Fruit fly (Drosophila melanogaster): ENCODE results near the gene CG14826.

CG14826 gene

dm6 chr3L:7241217-7241859 lies 7.0 kb downstream of the CG14826 start, which contains the start of the genes RpL18 and Neos (continued):
- TF ChIP-seq corto (GFP tag; optimal IDR thresholded peaks at IDR 0.05) (peak; percentile 20), CG18262 (tag; optimal IDR thresholded peaks at IDR 0.05) (peak; percentile 70), Opbp (GFP tag; IDR thresholded peaks at IDR 0.05; ENCODE audit: partially characterized antibody) (no peak), sc (optimal IDR thresholded peaks at IDR 0.05) (no peak), sc (GFP tag; optimal IDR thresholded peaks at IDR 0.05) (peak; percentile 54), Hr78 (GFP tag; optimal IDR thresholded peaks at IDR 0.05) (no peak), CG8924 (tag; optimal IDR thresholded peaks at IDR 0.05) (peak; percentile 78), CG3995 (GFP tag; optimal IDR thresholded peaks at IDR 0.05) (peak; percentile 49), CG2116 (GFP tag; optimal IDR thresholded peaks at IDR 0.05) (peak; percentile 79), Chrac-16 (GFP tag; optimal IDR thresholded peaks at IDR 0.05) (peak; percentile 69), Dfd (GFP tag; optimal IDR thresholded peaks at IDR 0.05) (no peak), Max (GFP tag; optimal IDR thresholded peaks at IDR 0.05) (peak; percentile 76), Optix (GFP tag; IDR thresholded peaks at IDR 0.05) (peak; percentile 56; the same call in 1 of the 3 replicates), CHES-1-like (GFP tag; optimal IDR thresholded peaks at IDR 0.05) (peak; percentile 43), CG31224 (GFP tag; IDR thresholded peaks at IDR 0.05) (no peak), CG7987 (GFP tag; optimal IDR thresholded peaks at IDR 0.05) (peak; percentile 91), CG7357 (GFP tag; IDR thresholded peaks at IDR 0.05) (no peak), grn (GFP tag; optimal IDR thresholded peaks at IDR 0.05) (no peak), CG10654 (GFP tag; optimal IDR thresholded peaks at IDR 0.05) (peak; percentile 40), Xrp1 (GFP tag; IDR thresholded peaks at IDR 0.05) (no peak), Rfx (GFP tag; IDR thresholded peaks at IDR 0.05) (peak; percentile 59), HLH3B (GFP tag; IDR thresholded peaks at IDR 0.05) (no peak), CG33557 (GFP tag; optimal IDR thresholded peaks at IDR 0.05) (peak; percentile 71), sug (tag; optimal IDR thresholded peaks at IDR 0.05) (peak; percentile 64), CG3065 (GFP tag; optimal IDR thresholded peaks at IDR 0.05) (peak; percentile 47), pfk (GFP tag; optimal IDR thresholded peaks at IDR 0.05) (peak; percentile 75), CG17568 (GFP tag; optimal IDR thresholded peaks at IDR 0.05) (no peak), CG11247 (GFP tag; IDR thresholded peaks at IDR 0.05) (peak; percentile 39; the same call in 1 of the 2 replicates), Pdp1 (GFP tag; optimal IDR thresholded peaks at IDR 0.05) (peak; percentile 53 to 57), NC2β (GFP tag; optimal IDR thresholded peaks at IDR 0.05) (peak; percentile 92), H15 (GFP tag; IDR thresholded peaks at IDR 0.05) (0 out of 3 replicates have a peak, but pooled peaks have one; percentile 41), bsh (GFP tag; optimal IDR thresholded peaks at IDR 0.05) (peak; percentile 48 to 65), ssp (GFP tag; IDR thresholded peaks at IDR 0.05) (no peak), Side (GFP tag; optimal IDR thresholded peaks at IDR 0.05) (peak; percentile 84), Eip74EF (GFP tag; optimal IDR thresholded peaks at IDR 0.05) (peak in 1 of 2 experiments; percentile 47), CG9876 (GFP tag; optimal IDR thresholded peaks at IDR 0.05) (peak; percentile 43), CG10147 (GFP tag; optimal IDR thresholded peaks at IDR 0.05) (peak; percentile 50), CG12769 (tag; optimal IDR thresholded peaks at IDR 0.05) (no peak), sob (GFP tag; IDR thresholded peaks at IDR 0.05) (peak; percentile 41), lbe (GFP tag; optimal IDR thresholded peaks at IDR 0.05) (peak; percentile 46), schlank (tag; optimal IDR thresholded peaks at IDR 0.05) (peak; percentile 84), CG13287 (GFP tag; IDR thresholded peaks at IDR 0.05; ENCODE audit: partially characterized antibody) (0 out of 2 replicates have a peak, but pooled peaks have one; percentile 16), pho (GFP tag; optimal IDR thresholded peaks at IDR 0.05) (peak; percentile 74), Gsc (GFP tag; IDR thresholded peaks at IDR 0.05) (no peak), CG33213 (GFP tag; optimal IDR thresholded peaks at IDR 0.05) (peak; percentile 77), CG9817 (tag; optimal IDR thresholded peaks at IDR 0.05) (peak; percentile 66), CG11696 (GFP tag; IDR thresholded peaks at IDR 0.05) (peak; percentile 10), sima (GFP tag; optimal IDR thresholded peaks at IDR 0.05) (peak; percentile 31), CG5180 (GFP tag; optimal IDR thresholded peaks at IDR 0.05) (no peak)

All from whole organism, embryonic.